Worm (Caenorhabditis elegans) whole organism, late embryonic: Measurements from ENCODE around the gene Y39B6A.1.
A peak's percentile ranks its signal among the peaks of the same experiment; 100 is the strongest.

Experiments
- F13H6.1 ChIP-seq: sonication (generic microtip); optimal IDR thresholded peaks from 2 replicates; lab custom pipeline; 2016; ENCODE audit warnings: missing genetic modification characterization, missing compliant biosample characterization
- K02D7.2 ChIP-seq: sonication (generic microtip); optimal IDR thresholded peaks from 2 replicates; lab custom pipeline; 2017; ENCODE audit warnings: mild to moderate bottlenecking, missing genetic modification characterization, missing compliant biosample characterization
- ahr-1 ChIP-seq: sonication (generic microtip); optimal IDR thresholded peaks from 2 replicates; lab custom pipeline; 2016; ENCODE audit warnings: missing genetic modification characterization, missing compliant biosample characterization
- ama-1 ChIP-seq: fragments of 150-350 bp; optimal IDR thresholded peaks from 2 replicates; lab custom pipeline; 2014
- ceh-19 ChIP-seq: fragments of 200-800 bp; sonication (Bioruptor generic); optimal IDR thresholded peaks from 2 replicates; lab custom pipeline; 2018; ENCODE audit warnings: mild to moderate bottlenecking, missing genetic modification characterization, missing compliant biosample characterization
- ceh-30 ChIP-seq: fragments of 150-350 bp; optimal IDR thresholded peaks from 2 replicates; lab custom pipeline; 2014; ENCODE audit warnings: missing biosample characterization, missing genetic modification characterization
- ceh-34 ChIP-seq: sonication (generic microtip); optimal IDR thresholded peaks from 2 replicates; lab custom pipeline; 2016; ENCODE audit warnings: mild to moderate bottlenecking, missing genetic modification characterization, missing compliant biosample characterization
- ceh-9 ChIP-seq: sonication (generic microtip); optimal IDR thresholded peaks from 2 replicates; lab custom pipeline; 2016; ENCODE audit warnings: mild to moderate bottlenecking, missing genetic modification characterization, inconsistent platforms, missing compliant biosample characterization
- dmd-4 ChIP-seq: sonication (generic microtip); optimal IDR thresholded peaks from 2 replicates; lab custom pipeline; 2016; ENCODE audit warnings: borderline replicate concordance, missing genetic modification characterization, missing compliant biosample characterization
- elt-2 ChIP-seq: sonication (generic microtip); optimal IDR thresholded peaks from 2 replicates; lab custom pipeline; 2016; ENCODE audit warnings: missing genetic modification reagents, missing genetic modification characterization, missing compliant biosample characterization
- ets-4 ChIP-seq: sonication (generic microtip); optimal IDR thresholded peaks from 2 replicates; lab custom pipeline; 2016; ENCODE audit warnings: missing genetic modification characterization, missing compliant biosample characterization
- eyg-1 ChIP-seq: sonication (generic microtip); optimal IDR thresholded peaks from 2 replicates; lab custom pipeline; 2016; ENCODE audit warnings: missing genotype, missing genetic modification characterization, missing compliant biosample characterization
- fax-1 ChIP-seq: sonication (generic microtip); optimal IDR thresholded peaks from 2 replicates; lab custom pipeline; 2016; ENCODE audit warnings: missing genotype, missing genetic modification characterization, missing compliant biosample characterization
- fkh-6 ChIP-seq: sonication (generic microtip); optimal IDR thresholded peaks from 2 replicates; lab custom pipeline; 2016; ENCODE audit warnings: missing genetic modification characterization, missing compliant biosample characterization
- gmeb-2 ChIP-seq: sonication (generic microtip); optimal IDR thresholded peaks from 2 replicates; lab custom pipeline; 2016; ENCODE audit warnings: missing genetic modification characterization, inconsistent platforms, missing compliant biosample characterization
- hlh-8 ChIP-seq: sonication (generic microtip); optimal IDR thresholded peaks from 2 replicates; lab custom pipeline; 2016; ENCODE audit warnings: missing genotype, missing genetic modification characterization, missing compliant biosample characterization
- lin-11 ChIP-seq: fragments of 200-800 bp; sonication (Bioruptor generic); optimal IDR thresholded peaks from 2 replicates; lab custom pipeline; 2018; ENCODE audit warnings: mild to moderate bottlenecking, missing genetic modification characterization, missing compliant biosample characterization
- mec-3 ChIP-seq: sonication (generic microtip); optimal IDR thresholded peaks from 2 replicates; lab custom pipeline; 2016; ENCODE audit warnings: borderline replicate concordance, missing genetic modification characterization, missing compliant biosample characterization
- nhr-11 ChIP-seq: fragments of 150-350 bp; optimal IDR thresholded peaks from 2 replicates; lab custom pipeline; 2014; ENCODE audit warnings: missing biosample characterization, missing genetic modification characterization
- odd-2 ChIP-seq: sonication (generic microtip); optimal IDR thresholded peaks from 2 replicates; lab custom pipeline; 2017; ENCODE audit warnings: antibody characterized with exemption, mild to moderate bottlenecking, missing genetic modification characterization, missing compliant biosample characterization
- pag-3 ChIP-seq: sonication (generic microtip); optimal IDR thresholded peaks from 2 replicates; lab custom pipeline; 2016; ENCODE audit warnings: missing compliant biosample characterization, missing genetic modification characterization, borderline replicate concordance
- pha-4 ChIP-seq: fragments of 150-350 bp; optimal IDR thresholded peaks from 2 replicates; lab custom pipeline; 2018; ENCODE audit warnings: missing biosample characterization, missing genetic modification reagents, missing genetic modification characterization
- pqm-1 ChIP-seq: sonication (generic microtip); optimal IDR thresholded peaks from 2 replicates; lab custom pipeline; 2016; ENCODE audit warnings: missing genetic modification characterization, missing compliant biosample characterization
- pros-1 ChIP-seq: fragments of 150-350 bp; optimal IDR thresholded peaks from 2 replicates; lab custom pipeline; 2014; ENCODE audit warnings: missing biosample characterization, missing genetic modification reagents, missing genetic modification characterization
- rnt-1 ChIP-seq: sonication (generic microtip); optimal IDR thresholded peaks from 2 replicates; lab custom pipeline; 2016; ENCODE audit warnings: missing genetic modification characterization, missing compliant biosample characterization
- sdc-2 ChIP-seq: sonication (generic microtip); optimal IDR thresholded peaks from 2 replicates; lab custom pipeline; 2016; ENCODE audit warnings: missing genotype, missing genetic modification characterization, missing compliant biosample characterization
- sox-4 ChIP-seq: sonication (generic microtip); optimal IDR thresholded peaks from 2 replicates; lab custom pipeline; 2017; ENCODE audit warnings: mild to moderate bottlenecking, missing genetic modification characterization, inconsistent platforms, missing compliant biosample characterization
- tbx-7 ChIP-seq: sonication (generic microtip); optimal IDR thresholded peaks from 2 replicates; lab custom pipeline; 2016; ENCODE audit warnings: missing genotype, missing genetic modification characterization, missing compliant biosample characterization
- ttx-3 ChIP-seq: sonication (generic microtip); optimal IDR thresholded peaks from 2 replicates; lab custom pipeline; 2016; ENCODE audit warnings: missing genetic modification reagents, missing genetic modification characterization, missing compliant biosample characterization
- unc-86 ChIP-seq: sonication (generic microtip); optimal IDR thresholded peaks from 2 replicates; lab custom pipeline; 2016; ENCODE audit warnings: missing genetic modification characterization, missing compliant biosample characterization

The Y39B6A.1 gene

ce11 chrV:19217104-19217503 lies 13.7 kb upstream of the Y39B6A.1 start, which contains the start of gene srr-2:
TSS of gene srr-2 (minus strand) at chrV:19217176.
- TF ChIP-seq lin-11 (tag; lab: Kevin White, UChicago) (no peak), gmeb-2 (no peak)

ce11 chrV:19212354-19212753 lies 8.9 kb upstream of the Y39B6A.1 start:
- TF ChIP-seq nhr-11 (tag; lab: Kevin White, UChicago) (no peak), rnt-1 (tag; lab: Kevin White, UChicago) (no peak), elt-2 (tag; lab: Kevin White, UChicago) (peak; percentile 40), ahr-1 (tag; lab: Kevin White, UChicago) (no peak), lin-11 (tag; lab: Kevin White, UChicago) (no peak), ceh-9 (tag; lab: Kevin White, UChicago) (no peak), gmeb-2 (no peak), pros-1 (tag; lab: Kevin White, UChicago) (no peak)

ce11 chrV:19211795-19212194 lies 8.4 kb upstream of the Y39B6A.1 start, which contains the start of gene nhr-79:
TSS of gene nhr-79 (minus strand) at chrV:19211895.
- TF ChIP-seq pha-4 (tag; lab: Kevin White, UChicago) (no peak), pag-3 (no peak), fax-1 (tag; lab: Kevin White, UChicago) (no peak)

ce11 chrV:19206911-19207310 lies 3.5 kb upstream of the Y39B6A.1 start:
- TF ChIP-seq lin-11 (tag; lab: Kevin White, UChicago) (no peak), ets-4 (tag; lab: Kevin White, UChicago) (no peak), elt-2 (tag; lab: Kevin White, UChicago) (peak; percentile 65)

ce11 chrV:19205450-19205849 lies 2.0 kb upstream of the Y39B6A.1 start:
- TF ChIP-seq elt-2 (tag; lab: Kevin White, UChicago), result peak; percentile 2
- no peak for TF ChIP-seq ceh-34 (tag; lab: Kevin White, UChicago)

ce11 chrV:19202800-19203199 lies 607 bp downstream of the Y39B6A.1 start:
- TF ChIP-seq mec-3 (tag; lab: Kevin White, UChicago) (no peak), tbx-7 (no peak), unc-86 (tag; lab: Kevin White, UChicago) (no peak), rnt-1 (tag; lab: Kevin White, UChicago) (no peak), sdc-2 (tag; lab: Kevin White, UChicago) (no peak), dmd-4 (tag; lab: Kevin White, UChicago) (no peak), eyg-1 (tag; lab: Kevin White, UChicago) (no peak), odd-2 (tag; lab: Kevin White, UChicago) (no peak), pqm-1 (tag; lab: Kevin White, UChicago) (no peak), hlh-8 (tag; lab: Kevin White, UChicago) (no peak), ceh-19 (no peak), ceh-30 (no peak), K02D7.2 (tag; lab: Kevin White, UChicago) (no peak), ceh-34 (tag; lab: Kevin White, UChicago) (no peak), fkh-6 (tag; lab: Kevin White, UChicago) (no peak), sox-4 (tag; lab: Kevin White, UChicago) (no peak), gmeb-2 (no peak), F13H6.1 (tag; lab: Kevin White, UChicago) (no peak), ama-1 (no peak), ets-4 (tag; lab: Kevin White, UChicago) (no peak)

ce11 chrV:19201190-19201589 lies 2.2 kb downstream of the Y39B6A.1 start:
- TF ChIP-seq tbx-7 (no peak), ttx-3 (tag; lab: Kevin White, UChicago) (no peak)
